Worm (Caenorhabditis elegans) whole organism, L1 larva: ENCODE data around the gene pes-10.

ENCODE experiments used
- alr-1 ChIP-seq: fragments of 200-800 bp; sonication (Bioruptor generic); optimal IDR thresholded peaks from 2 replicates; lab custom pipeline; 2018; ENCODE audit warnings: borderline replicate concordance, mild to moderate bottlenecking, missing genetic modification characterization, missing compliant biosample characterization
- jun-1 ChIP-seq: fragments of 150-350 bp; optimal IDR thresholded peaks from 2 replicates; lab custom pipeline; 2014; ENCODE audit warnings: missing biosample characterization, missing genetic modification reagents, missing genetic modification characterization
- nhr-237 ChIP-seq: fragments of 150-350 bp; optimal IDR thresholded peaks from 2 replicates; lab custom pipeline; 2014; ENCODE audit warnings: missing biosample characterization, missing genetic modification characterization
- nhr-77 ChIP-seq: fragments of 150-350 bp; optimal IDR thresholded peaks from 2 replicates; lab custom pipeline; 2014; ENCODE audit warnings: missing biosample characterization, missing genetic modification characterization
- rnt-1 ChIP-seq: sonication (generic microtip); optimal IDR thresholded peaks from 2 replicates; lab custom pipeline; 2016; ENCODE audit warnings: mild to moderate bottlenecking, missing genetic modification characterization, moderate library complexity, missing compliant biosample characterization
- tlp-1 ChIP-seq: fragments of 150-350 bp; optimal IDR thresholded peaks from 2 replicates; lab custom pipeline; 2014; ENCODE audit warnings: missing biosample characterization, missing genetic modification characterization
- unc-62 ChIP-seq: fragments of 150-350 bp; optimal IDR thresholded peaks from 2 replicates; lab custom pipeline; 2014; ENCODE audit warnings: missing biosample characterization, missing genetic modification reagents, missing genetic modification characterization

DNA sequence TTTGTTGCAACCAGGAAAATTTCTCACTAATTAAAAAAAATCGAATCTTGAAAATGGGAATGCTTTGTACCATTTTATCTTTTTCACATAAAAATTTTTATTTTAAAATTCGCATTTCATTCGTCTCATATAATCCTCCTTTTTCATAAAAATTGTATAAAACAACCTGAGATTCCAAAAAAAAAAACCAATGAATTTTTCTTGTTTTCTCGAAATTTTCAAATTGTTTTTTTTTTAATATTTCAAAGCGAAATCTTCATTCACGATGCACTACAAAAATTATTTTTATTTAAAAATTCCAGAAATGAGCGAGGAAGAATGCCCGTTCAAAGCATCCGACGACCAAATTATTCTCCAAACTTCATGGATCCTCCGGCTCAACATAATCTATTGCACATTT is 37.3 kb upstream of the pes-10 start, which contains the start of gene sra-14:
- TF ChIP-seq nhr-77 (tag; lab: Kevin White, UChicago) (no peak), nhr-237 (tag; lab: Kevin White, UChicago) (no peak), tlp-1 (tag; lab: Kevin White, UChicago) (no peak), rnt-1 (tag; lab: Kevin White, UChicago) (no peak), unc-62 (GFP tag; lab: Kevin White, UChicago) (no peak), alr-1 (no peak), jun-1 (tag; lab: Kevin White, UChicago) (no peak)
